Worm (Caenorhabditis elegans) whole organism, young adult: ENCODE measurements around the gene rpl-11.1.
A peak's percentile ranks its signal among the peaks of the same experiment; 100 is the strongest.

Source experiments
- C06A6.2 ChIP-seq: fragments of 200-800 bp; sonication (Bioruptor generic); conservative IDR thresholded peaks from 2 replicates; pipeline ENCODE4 v1.3.6; 2022; ENCODE audit warnings: missing genetic modification characterization, missing compliant biosample characterization
- D2030.7 ChIP-seq: fragments of 200-800 bp; sonication (Bioruptor generic); IDR thresholded peaks from 2 replicates; pipeline ENCODE4 v1.3.6; 2022; ENCODE audit warnings: missing genetic modification reagents, missing genetic modification characterization, missing compliant biosample characterization
- F23B12.7 ChIP-seq: sonication (generic microtip); optimal IDR thresholded peaks from 2 replicates; lab custom pipeline; 2017; ENCODE audit warnings: missing genetic modification characterization, mild to moderate bottlenecking, missing compliant biosample characterization, antibody characterized with exemption, moderate library complexity; ENCODE audit not compliant: insufficient read depth
- F37B4.10 ChIP-seq: fragments of 200-800 bp; sonication (Bioruptor generic); IDR thresholded peaks from 2 replicates; pipeline ENCODE4 v1.3.6; 2022; ENCODE audit warnings: missing genetic modification characterization, missing compliant biosample characterization
- F57A8.1 ChIP-seq: fragments of 200-800 bp; sonication (Bioruptor generic); optimal IDR thresholded peaks from 2 replicates; lab custom pipeline; 2018; ENCODE audit warnings: mild to moderate bottlenecking, missing genetic modification characterization, moderate library complexity, missing compliant biosample characterization
- T26A5.8 ChIP-seq: sonication (generic microtip); optimal IDR thresholded peaks from 2 replicates; lab custom pipeline; 2016; ENCODE audit warnings: missing genetic modification characterization, missing compliant biosample characterization
- Y53F4B.3 ChIP-seq: fragments of 200-800 bp; sonication (Bioruptor generic); IDR thresholded peaks from 2 replicates; pipeline ENCODE4 v1.3.6; 2022; ENCODE audit warnings: missing genetic modification reagents, missing genetic modification characterization, missing compliant biosample characterization
- Y53G8AR.9 ChIP-seq: fragments of 200-800 bp; sonication (Bioruptor generic); conservative IDR thresholded peaks from 2 replicates; pipeline ENCODE4 v1.3.6; 2022; ENCODE audit warnings: missing genetic modification reagents, missing genetic modification characterization, missing compliant biosample characterization
- Y67H2A.10 ChIP-seq: fragments of 200-800 bp; sonication (Bioruptor generic); conservative IDR thresholded peaks from 2 replicates; pipeline ENCODE4 v1.3.6; 2022; ENCODE audit warnings: missing genetic modification reagents, missing genetic modification characterization, missing compliant biosample characterization
- Y95B8A.8 ChIP-seq: fragments of 200-800 bp; sonication (Bioruptor generic); IDR thresholded peaks from 2 replicates; pipeline ENCODE4 v1.3.6; 2022; ENCODE audit warnings: missing genetic modification reagents, missing genetic modification characterization, missing compliant biosample characterization
- aptf-3 ChIP-seq: fragments of 200-800 bp; sonication (Bioruptor generic); IDR thresholded peaks from 2 replicates; pipeline ENCODE4 v1.3.6; 2022; ENCODE audit warnings: missing genetic modification characterization, missing compliant biosample characterization
- athp-1 ChIP-seq: sonication (generic microtip); optimal IDR thresholded peaks from 2 replicates; lab custom pipeline; 2017; ENCODE audit warnings: mild to moderate bottlenecking, missing genetic modification characterization, missing compliant biosample characterization
- bed-1 ChIP-seq: fragments of 200-800 bp; sonication (Bioruptor generic); IDR thresholded peaks from 2 replicates; pipeline ENCODE4 v1.3.6; 2022; ENCODE audit warnings: missing genetic modification reagents, missing genetic modification characterization, missing compliant biosample characterization
- ceh-27 ChIP-seq: fragments of 200-800 bp; sonication (Bioruptor generic); optimal IDR thresholded peaks from 2 replicates; lab custom pipeline; 2018; ENCODE audit warnings: mild to moderate bottlenecking, missing genetic modification characterization, moderate library complexity, missing compliant biosample characterization
- ceh-79 ChIP-seq: sonication (generic microtip); optimal IDR thresholded peaks from 2 replicates; lab custom pipeline; 2017; ENCODE audit warnings: mild to moderate bottlenecking, missing genetic modification characterization, missing compliant biosample characterization
- die-1 ChIP-seq: sonication (generic microtip); optimal IDR thresholded peaks from 2 replicates; lab custom pipeline; 2016; ENCODE audit warnings: missing genotype, mild to moderate bottlenecking, missing genetic modification characterization, missing compliant biosample characterization
- dpl-1 ChIP-seq: fragments of 150-350 bp; optimal IDR thresholded peaks from 2 replicates; lab custom pipeline; 2014; ENCODE audit warnings: missing biosample characterization, missing genetic modification reagents, missing genetic modification characterization
- efl-1 ChIP-seq: fragments of 150-350 bp; optimal IDR thresholded peaks from 2 replicates; lab custom pipeline; 2014; ENCODE audit warnings: missing biosample characterization, missing genetic modification reagents, missing genetic modification characterization
- egl-18 ChIP-seq: fragments of 200-800 bp; sonication (Bioruptor generic); IDR thresholded peaks from 2 replicates; pipeline ENCODE4 v1.3.6; 2022; ENCODE audit warnings: missing genetic modification reagents, missing genetic modification characterization, missing compliant biosample characterization
- egl-44 ChIP-seq: fragments of 200-800 bp; sonication (Bioruptor generic); IDR thresholded peaks from 2 replicates; pipeline ENCODE4 v1.3.6; 2022; ENCODE audit warnings: missing genetic modification reagents, missing genetic modification characterization, missing compliant biosample characterization
- egrh-3 ChIP-seq: fragments of 200-800 bp; sonication (Bioruptor generic); IDR thresholded peaks from 2 replicates; pipeline ENCODE4 v1.3.6; 2022; ENCODE audit warnings: missing genetic modification reagents, missing genetic modification characterization, missing compliant biosample characterization
- fkh-3 ChIP-seq: sonication (generic microtip); optimal IDR thresholded peaks from 2 replicates; lab custom pipeline; 2016; ENCODE audit warnings: mild to moderate bottlenecking, missing genetic modification characterization, missing compliant biosample characterization
- him-1 ChIP-seq: sonication (generic microtip); optimal IDR thresholded peaks from 2 replicates; lab custom pipeline; 2016; ENCODE audit warnings: missing genotype, missing genetic modification reagents, missing genetic modification characterization, missing compliant biosample characterization
- hlh-12 ChIP-seq: sonication (generic microtip); optimal IDR thresholded peaks from 2 replicates; lab custom pipeline; 2016; ENCODE audit warnings: missing genetic modification characterization, missing compliant biosample characterization
- hmg-1.2 ChIP-seq: fragments of 200-800 bp; sonication (Bioruptor generic); IDR thresholded peaks from 2 replicates; pipeline ENCODE4 v1.3.6; 2022; ENCODE audit warnings: missing genetic modification reagents, missing genetic modification characterization, missing compliant biosample characterization
- hmg-20 ChIP-seq: fragments of 200-800 bp; sonication (Bioruptor generic); IDR thresholded peaks from 2 replicates; pipeline ENCODE4 v1.3.6; 2022; ENCODE audit warnings: missing genetic modification reagents, missing genetic modification characterization, missing compliant biosample characterization
- hrde-1 ChIP-seq: sonication (generic microtip); optimal IDR thresholded peaks from 2 replicates; lab custom pipeline; 2016; ENCODE audit warnings: missing genetic modification characterization, mild to moderate bottlenecking, missing compliant biosample characterization, moderate library complexity, missing genotype, missing genetic modification reagents, borderline replicate concordance
- lag-1 ChIP-seq: fragments of 200-800 bp; sonication (Bioruptor generic); IDR thresholded peaks from 2 replicates; pipeline ENCODE4 v1.3.6; 2022; ENCODE audit warnings: missing genetic modification reagents, missing genetic modification characterization, missing compliant biosample characterization
- lin-26 ChIP-seq: fragments of 200-800 bp; sonication (Bioruptor generic); IDR thresholded peaks from 2 replicates; pipeline ENCODE4 v1.3.6; 2022; ENCODE audit warnings: missing genetic modification reagents, missing genetic modification characterization, missing compliant biosample characterization
- lin-35 ChIP-seq, 3 experiments: fragments of 150-350 bp in 2 of 3; sonication (generic microtip) in 1 of 3; optimal IDR thresholded peaks; 2 replicates each; lab custom pipeline; 2014 to 2018; ENCODE audit warnings: missing biosample characterization in 3 of 3, missing genetic modification characterization in 3 of 3, missing genetic modification reagents in 3 of 3
- lin-40 ChIP-seq: sonication (generic microtip); optimal IDR thresholded peaks from 2 replicates; lab custom pipeline; 2016; ENCODE audit warnings: missing genetic modification characterization, mild to moderate bottlenecking, missing compliant biosample characterization, missing genotype, missing genetic modification reagents
- lin-54 ChIP-seq: fragments of 200-800 bp; sonication (Bioruptor generic); optimal IDR thresholded peaks from 2 replicates; lab custom pipeline; 2018; ENCODE audit warnings: mild to moderate bottlenecking, missing genetic modification characterization, missing compliant biosample characterization
- lsl-1 ChIP-seq: fragments of 200-800 bp; sonication (Bioruptor generic); optimal IDR thresholded peaks from 2 replicates; lab custom pipeline; 2018; ENCODE audit warnings: mild to moderate bottlenecking, missing genetic modification characterization, moderate library complexity, missing compliant biosample characterization
- madf-6 ChIP-seq: fragments of 200-800 bp; sonication (Bioruptor generic); IDR thresholded peaks from 2 replicates; pipeline ENCODE4 v1.3.6; 2022; ENCODE audit warnings: missing genetic modification reagents, missing genetic modification characterization, missing compliant biosample characterization
- mes-4 ChIP-seq: sonication (generic microtip); optimal IDR thresholded peaks from 2 replicates; lab custom pipeline; 2016; ENCODE audit warnings: missing genotype, missing genetic modification characterization, missing compliant biosample characterization
- mxl-1 ChIP-seq: sonication (generic microtip); optimal IDR thresholded peaks from 2 replicates; lab custom pipeline; 2016; ENCODE audit warnings: missing genetic modification characterization, missing compliant biosample characterization
- nfya-1 ChIP-seq: sonication (generic microtip); optimal IDR thresholded peaks from 2 replicates; lab custom pipeline; 2017; ENCODE audit warnings: antibody characterized with exemption, missing compliant biosample characterization, missing genetic modification characterization, borderline replicate concordance; ENCODE audit not compliant: insufficient read depth
- nfya-2 ChIP-seq: fragments of 200-800 bp; sonication (Bioruptor generic); IDR thresholded peaks from 2 replicates; pipeline ENCODE4 v1.3.6; 2022; ENCODE audit warnings: missing genetic modification reagents, missing genetic modification characterization, missing compliant biosample characterization
- nhr-179 ChIP-seq: sonication (generic microtip); optimal IDR thresholded peaks from 2 replicates; lab custom pipeline; 2016; ENCODE audit warnings: mild to moderate bottlenecking, missing genetic modification characterization, missing compliant biosample characterization
- nhr-80 ChIP-seq: sonication (generic microtip); optimal IDR thresholded peaks from 2 replicates; lab custom pipeline; 2016; ENCODE audit warnings: missing genetic modification characterization, missing compliant biosample characterization
- pha-4 ChIP-seq: fragments of 150-350 bp; sonication (generic microtip); optimal IDR thresholded peaks from 2 replicates; lab custom pipeline; 2014; ENCODE audit warnings: missing biosample characterization, missing genetic modification reagents, missing genetic modification characterization
- sea-2 ChIP-seq: fragments of 200-800 bp; sonication (Bioruptor generic); IDR thresholded peaks from 2 replicates; pipeline ENCODE4 v1.3.6; 2022; ENCODE audit warnings: missing genetic modification characterization, missing compliant biosample characterization
- snpc-1.1 ChIP-seq: sonication (generic microtip); optimal IDR thresholded peaks from 2 replicates; lab custom pipeline; 2017; ENCODE audit warnings: missing genetic modification characterization, mild to moderate bottlenecking, missing compliant biosample characterization, antibody characterized with exemption, moderate library complexity, missing genotype, missing genetic modification reagents; ENCODE audit not compliant: insufficient read depth
- snpc-1.3 ChIP-seq: sonication (generic microtip); optimal IDR thresholded peaks from 2 replicates; lab custom pipeline; 2017; ENCODE audit warnings: missing genetic modification characterization, mild to moderate bottlenecking, missing compliant biosample characterization, antibody characterized with exemption, moderate library complexity, missing genotype, missing genetic modification reagents; ENCODE audit not compliant: insufficient read depth
- somi-1 ChIP-seq: fragments of 200-800 bp; sonication (Bioruptor generic); optimal IDR thresholded peaks from 2 replicates; lab custom pipeline; 2018; ENCODE audit warnings: mild to moderate bottlenecking, missing genetic modification characterization, missing compliant biosample characterization
- tbp1 ChIP-seq: fragments of 200-800 bp; sonication (Bioruptor generic); optimal IDR thresholded peaks from 2 replicates; lab custom pipeline; 2018; ENCODE audit warnings: mild to moderate bottlenecking, missing genetic modification characterization, missing compliant biosample characterization
- tlf-1 ChIP-seq: fragments of 200-800 bp; sonication (Bioruptor generic); optimal IDR thresholded peaks from 2 replicates; lab custom pipeline; 2018; ENCODE audit warnings: mild to moderate bottlenecking, missing genetic modification characterization, missing compliant biosample characterization
- unc-130 ChIP-seq: sonication (generic microtip); optimal IDR thresholded peaks from 2 replicates; lab custom pipeline; 2016; ENCODE audit warnings: missing genetic modification reagents, missing genetic modification characterization, missing compliant biosample characterization
- ztf-6 ChIP-seq: fragments of 200-800 bp; sonication (Bioruptor generic); IDR thresholded peaks from 2 replicates; pipeline ENCODE4 v1.3.6; 2022; ENCODE audit warnings: missing genetic modification reagents, missing genetic modification characterization, missing compliant biosample characterization

Gene rpl-11.1

DNA sequence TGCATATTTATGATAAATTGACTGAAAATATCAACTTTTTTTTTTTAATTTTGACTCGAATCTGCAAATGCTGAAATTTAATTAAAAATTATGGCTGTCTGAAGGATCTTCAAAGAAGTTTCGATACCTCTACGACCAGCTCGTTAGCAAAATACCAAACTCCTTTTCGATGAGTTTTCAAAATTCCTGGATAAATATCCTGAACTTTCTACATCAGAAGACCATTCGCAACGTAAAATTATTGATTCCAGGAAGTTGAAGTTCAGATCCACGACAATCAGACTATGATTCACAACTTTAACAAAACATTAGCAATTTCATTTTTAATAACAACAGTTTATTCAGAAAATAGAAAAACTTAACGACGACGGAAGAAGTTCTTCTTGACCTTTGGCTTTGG lies 853 bp downstream of the rpl-11.1 start:
- TF ChIP-seq tlf-1 (peak; percentile 73), Y67H2A.10 (GFP tag; lab: Robert Waterston, UW) (no peak), athp-1 (tag; lab: Kevin White, UChicago) (peak; percentile 51), aptf-3 (GFP tag; lab: Robert Waterston, UW) (peak; percentile 81), dpl-1 (GFP tag; lab: Kevin White, UChicago) (no peak), F37B4.10 (GFP tag; lab: Robert Waterston, UW) (no peak), madf-6 (GFP tag; lab: Robert Waterston, UW) (peak; percentile 84), T26A5.8 (tag; lab: Kevin White, UChicago) (no peak), F57A8.1 (GFP tag; lab: Kevin White, UChicago) (no peak), die-1 (tag; lab: Kevin White, UChicago) (no peak), mes-4 (tag; lab: Kevin White, UChicago) (no peak), ceh-27 (GFP tag; lab: Kevin White, UChicago) (no peak), lin-26 (no peak), hrde-1 (peak; percentile 96), mxl-1 (peak; percentile 21), sea-2 (GFP tag; lab: Robert Waterston, UW) (no peak), Y53F4B.3 (GFP tag; lab: Robert Waterston, UW) (no peak), nfya-2 (no peak), lin-40 (no peak), ztf-6 (no peak), him-1 (tag; lab: Kevin White, UChicago) (peak; percentile 73), hmg-1.2 (no peak; the same call in 1 of the 2 replicates), F23B12.7 (tag; lab: Kevin White, UChicago) (no peak), lin-35 (GFP tag; optimal IDR thresholded peaks at IDR 0.05; lab: Kevin White, UChicago) (peak in 2 of 3 experiments; percentile 4 to 63), tbp1 (GFP tag; lab: Kevin White, UChicago) (peak; percentile 47), pha-4 (tag; lab: Kevin White, UChicago) (no peak), egl-44 (GFP tag; lab: Robert Waterston, UW) (no peak), nfya-1 (tag; lab: Kevin White, UChicago) (no peak), egrh-3 (GFP tag; lab: Robert Waterston, UW) (no peak), ceh-79 (tag; lab: Kevin White, UChicago) (peak; percentile 2), snpc-1.1 (tag; lab: Kevin White, UChicago) (peak; percentile 80), efl-1 (GFP tag; lab: Kevin White, UChicago) (peak; percentile 52), unc-130 (GFP tag; lab: Kevin White, UChicago) (peak; percentile 90), lsl-1 (GFP tag; lab: Kevin White, UChicago) (peak; percentile 48), D2030.7 (GFP tag; lab: Robert Waterston, UW) (peak; percentile 88), Y53G8AR.9 (peak; percentile 77), somi-1 (GFP tag; lab: Kevin White, UChicago) (no peak), fkh-3 (tag; lab: Kevin White, UChicago) (no peak), snpc-1.3 (tag; lab: Kevin White, UChicago) (peak; percentile 85), bed-1 (GFP tag; lab: Robert Waterston, UW) (no peak), lin-54 (GFP tag; lab: Kevin White, UChicago) (peak; percentile 54), lag-1 (GFP tag; lab: Robert Waterston, UW) (no peak), hlh-12 (tag; lab: Kevin White, UChicago) (no peak), C06A6.2 (GFP tag; lab: Robert Waterston, UW) (no peak), hmg-20 (GFP tag; lab: Robert Waterston, UW) (0 out of 2 replicates have a peak, but pooled peaks have one; percentile 11), nhr-80 (no peak), Y95B8A.8 (GFP tag; lab: Robert Waterston, UW) (no peak), nhr-179 (tag; lab: Kevin White, UChicago) (no peak), egl-18 (no peak)
